Worm (Caenorhabditis elegans): ENCODE data around the gene imb-2.

DNA sequence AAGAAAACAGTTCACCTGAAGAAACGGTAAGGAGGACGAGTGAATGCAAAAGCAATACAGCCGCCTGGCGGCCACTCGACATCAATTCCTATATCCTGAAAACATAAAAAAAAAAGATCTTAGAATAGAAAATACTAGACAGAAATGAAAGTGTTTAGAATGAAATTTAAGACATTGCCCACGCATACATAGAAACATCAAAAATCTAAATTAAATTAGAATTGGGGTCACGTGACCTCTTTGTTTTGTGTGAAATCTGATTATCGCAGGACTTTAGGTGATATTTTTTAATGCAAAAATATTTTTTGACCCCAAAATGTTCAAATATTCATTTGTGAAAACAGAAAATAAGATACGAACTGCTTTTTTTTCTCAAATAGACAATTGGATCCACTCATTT lies 12.3 kb downstream of the imb-2 start, which contains the start of gene acr-20:
- TF ChIP-seq snpc-4 (tag; optimal IDR thresholded peaks at IDR 0.05), result no peak
- no peak for TF ChIP-seq nhr-237 (tag; optimal IDR thresholded peaks at IDR 0.05)
- no peak for TF ChIP-seq lin-13 (tag; optimal IDR thresholded peaks at IDR 0.05)
- no peak for TF ChIP-seq M03D4.4 (tag; optimal IDR thresholded peaks at IDR 0.05)
- TF ChIP-seq sem-2 (GFP tag; optimal IDR thresholded peaks at IDR 0.05), result no peak
- no peak for TF ChIP-seq sptf-1 (tag; optimal IDR thresholded peaks at IDR 0.05)
- no peak for TF ChIP-seq lin-32 (GFP tag; optimal IDR thresholded peaks at IDR 0.05)
- TF ChIP-seq ceh-43 (GFP tag; optimal IDR thresholded peaks at IDR 0.05), result no peak
- TF ChIP-seq pha-4 (tag; optimal IDR thresholded peaks at IDR 0.05), result no peak
- TF ChIP-seq hlh-1 (tag; optimal IDR thresholded peaks at IDR 0.05), result no peak
- TF ChIP-seq nhr-12 (tag; optimal IDR thresholded peaks at IDR 0.05), result no peak
- TF ChIP-seq lsy-2 (tag; optimal IDR thresholded peaks at IDR 0.05), result no peak
- TF ChIP-seq drap-1 (GFP tag; optimal IDR thresholded peaks at IDR 0.05), result no peak

Data from whole organism, mixed stage, embryonic.